Worm (Caenorhabditis elegans): ENCODE results near the gene chup-1.
A peak's percentile ranks its signal among the peaks of the same experiment; 100 is the strongest.

ce11 chrX:8838176-8838575 lies 46.2 kb downstream of the chup-1 start:
- TF ChIP-seq him-1 (tag; optimal IDR thresholded peaks at IDR 0.05) (no peak), W03F9.2 (tag; optimal IDR thresholded peaks at IDR 0.05) (no peak), dao-5 (tag; optimal IDR thresholded peaks at IDR 0.05) (peak; percentile 49)

Data from whole organism, L4/young adult.